Worm (Caenorhabditis elegans): Measurements from ENCODE around the gene W04H10.1.

DNA sequence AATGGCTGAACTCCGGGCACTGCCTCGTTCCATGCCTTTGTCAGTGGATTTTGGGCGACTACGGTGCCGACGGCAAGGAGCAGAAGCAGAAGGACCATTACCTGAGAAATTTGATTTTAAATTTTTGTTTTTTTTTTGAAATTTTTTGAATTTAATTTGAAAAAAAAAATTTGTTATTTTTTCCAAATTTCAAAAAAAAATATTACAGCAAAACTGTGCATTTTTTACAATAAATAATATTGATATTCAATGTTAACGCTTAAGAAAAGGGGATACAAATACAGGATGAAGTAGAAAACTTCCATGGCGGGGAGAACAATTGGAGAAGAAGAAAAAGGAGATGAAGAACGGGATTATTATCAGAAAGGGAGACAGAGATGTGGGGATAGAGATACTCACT lies 36.8 kb upstream of the W04H10.1 start, which contains the start of gene mlt-8:
- TF ChIP-seq mdl-1 (tag; optimal IDR thresholded peaks at IDR 0.05) (no peak), dmd-4 (tag; optimal IDR thresholded peaks at IDR 0.05) (no peak), nhr-10 (tag; optimal IDR thresholded peaks at IDR 0.05) (no peak), ztf-11 (tag; optimal IDR thresholded peaks at IDR 0.05) (no peak), egl-27 (tag; optimal IDR thresholded peaks at IDR 0.05) (no peak), blmp-1 (tag; optimal IDR thresholded peaks at IDR 0.05; ENCODE audit: insufficient read depth) (no peak), aly-2 (tag; optimal IDR thresholded peaks at IDR 0.05) (no peak), ama-1 (optimal IDR thresholded peaks at IDR 0.05) (no peak), unc-39 (tag; optimal IDR thresholded peaks at IDR 0.05) (no peak)
